Fruit fly (Drosophila melanogaster) Kc167 (cell line): ENCODE data around the gene CG34002.

Source experiments
- Myc ChIP-seq: fragments of >200 bp; optimal IDR thresholded peaks from 2 replicates; lab custom pipeline; 2017; ENCODE audit warnings: missing external identifiers
- Sin3A ChIP-seq: fragments of >200 bp; optimal IDR thresholded peaks from 2 replicates; lab custom pipeline; 2018; ENCODE audit warnings: missing external identifiers
- h ChIP-seq: fragments of >200 bp; optimal IDR thresholded peaks from 3 replicates; lab custom pipeline; 2018; ENCODE audit warnings: missing external identifiers
- insv ChIP-seq: fragments of >200 bp; optimal IDR thresholded peaks from 3 replicates; lab custom pipeline; 2018; ENCODE audit warnings: missing external identifiers
- psq ChIP-seq: fragments of >200 bp; optimal IDR thresholded peaks from 2 replicates; lab custom pipeline; 2017; ENCODE audit warnings: missing external identifiers
- ttk ChIP-seq: sonication (Bioruptor generic); optimal IDR thresholded peaks from 2 replicates; lab custom pipeline; 2017; ENCODE audit warnings: missing external identifiers

CG34002 gene

dm6 chr3L:17902186-17902585, 43.9 kb downstream of the CG34002 start:
- TF ChIP-seq psq (no peak), h (lab: Kevin White, UChicago) (no peak), Sin3A (lab: Kevin White, UChicago) (no peak), ttk (no peak), Myc (lab: Kevin White, UChicago) (no peak), insv (lab: Kevin White, UChicago) (no peak)

- no peak for TF ChIP-seq Myc (lab: Kevin White, UChicago)
- no peak for TF ChIP-seq psq
- TF ChIP-seq insv (lab: Kevin White, UChicago) = no peak
- no peak for TF ChIP-seq h (lab: Kevin White, UChicago)
- TF ChIP-seq Sin3A (lab: Kevin White, UChicago) = no peak
- no peak for TF ChIP-seq ttk
These were observed 44.3 kb downstream of the CG34002 start for dm6 chr3L:17902621-17903020.

dm6 chr3L:17903813-17904416, 45.6 kb downstream of the CG34002 start:
- TF ChIP-seq Sin3A (lab: Kevin White, UChicago) (no peak), insv (lab: Kevin White, UChicago) (no peak), ttk (no peak), psq (no peak), h (lab: Kevin White, UChicago) (no peak), Myc (lab: Kevin White, UChicago) (no peak)

- TF ChIP-seq ttk (no peak), Sin3A (lab: Kevin White, UChicago) (no peak), h (lab: Kevin White, UChicago) (no peak), psq (no peak), insv (lab: Kevin White, UChicago) (no peak), Myc (lab: Kevin White, UChicago) (no peak)
These were observed 46.3 kb downstream of the CG34002 start for dm6 chr3L:17904593-17904992.

dm6 chr3L:17905761-17906160, 47.5 kb downstream of the CG34002 start:
- TF ChIP-seq h (lab: Kevin White, UChicago) = no peak
- no peak for TF ChIP-seq ttk
- no peak for TF ChIP-seq psq
- no peak for TF ChIP-seq insv (lab: Kevin White, UChicago)
- TF ChIP-seq Myc (lab: Kevin White, UChicago) = no peak
- TF ChIP-seq Sin3A (lab: Kevin White, UChicago) = no peak

- no peak for TF ChIP-seq insv (lab: Kevin White, UChicago)
- TF ChIP-seq Sin3A (lab: Kevin White, UChicago) = no peak
- no peak for TF ChIP-seq Myc (lab: Kevin White, UChicago)
- no peak for TF ChIP-seq h (lab: Kevin White, UChicago)
- TF ChIP-seq psq = no peak
- no peak for TF ChIP-seq ttk
These were observed 49.4 kb downstream of the CG34002 start, which contains the start of the genes Prestin and Wdr92 for dm6 chr3L:17907609-17908160. Gene Prestin, minus strand, starts transcription at chr3L:17907812. Gene Wdr92, plus strand, starts transcription at chr3L:17908143.
